Worm (Caenorhabditis elegans) whole organism, midembryonic: ENCODE results near the gene mcm-2.

Experiments used
- T22C8.4 ChIP-seq: fragments of 200-800 bp; sonication (Bioruptor generic); IDR thresholded peaks from 2 replicates; pipeline ENCODE4 v1.3.6; 2022; ENCODE audit warnings: missing genetic modification characterization, missing compliant biosample characterization
- cog-1 ChIP-seq: sonication (generic microtip); optimal IDR thresholded peaks from 2 replicates; lab custom pipeline; 2016; ENCODE audit warnings: missing genetic modification characterization, missing compliant biosample characterization
- flt-1 ChIP-seq: fragments of 200-800 bp; sonication (Bioruptor generic); IDR thresholded peaks from 2 replicates; pipeline ENCODE4 v1.3.6; 2022; ENCODE audit warnings: missing genetic modification characterization, missing compliant biosample characterization
- klf-2 ChIP-seq: fragments of 200-800 bp; sonication (Bioruptor generic); conservative IDR thresholded peaks from 2 replicates; pipeline ENCODE4 v1.3.6; 2022; ENCODE audit warnings: missing genetic modification reagents, missing genetic modification characterization, missing compliant biosample characterization
- med-1 ChIP-seq: sonication (generic microtip); optimal IDR thresholded peaks from 2 replicates; lab custom pipeline; 2017; ENCODE audit warnings: missing genetic modification characterization, mild to moderate bottlenecking, missing compliant biosample characterization, antibody characterized with exemption, missing genetic modification reagents; ENCODE audit not compliant: insufficient read depth
- ref-1 ChIP-seq: fragments of 200-800 bp; sonication (Bioruptor generic); conservative IDR thresholded peaks from 2 replicates; pipeline ENCODE4 v1.3.6; 2022; ENCODE audit warnings: missing genetic modification reagents, missing genetic modification characterization, missing compliant biosample characterization
- tab-1 ChIP-seq: fragments of 200-800 bp; sonication (Bioruptor generic); IDR thresholded peaks from 2 replicates; pipeline ENCODE4 v1.3.6; 2022; ENCODE audit warnings: missing genetic modification characterization, missing compliant biosample characterization
- ztf-23 ChIP-seq: fragments of 200-800 bp; sonication (Bioruptor generic); IDR thresholded peaks from 2 replicates; pipeline ENCODE4 v1.3.6; 2022; ENCODE audit warnings: missing genetic modification reagents, missing genetic modification characterization, missing compliant biosample characterization
- ztf-29 ChIP-seq: fragments of 200-800 bp; sonication (Bioruptor generic); IDR thresholded peaks from 2 replicates; pipeline ENCODE4 v1.3.6; 2022; ENCODE audit warnings: missing genetic modification reagents, missing genetic modification characterization, missing compliant biosample characterization

The mcm-2 gene

ce11 chrII:11954811-11955210 lies 51.6 kb downstream of the mcm-2 start:
- peak; percentile 21; the same call in 1 of the 2 replicates for TF ChIP-seq ztf-29 (GFP tag; lab: Robert Waterston, UW)
- no peak for TF ChIP-seq klf-2 (GFP tag; lab: Robert Waterston, UW)

- TF ChIP-seq flt-1 (GFP tag; lab: Robert Waterston, UW), result no peak
- TF ChIP-seq med-1 (GFP tag; lab: Kevin White, UChicago), result no peak
- no peak for TF ChIP-seq ref-1 (GFP tag; lab: Robert Waterston, UW)
- TF ChIP-seq ztf-23 (GFP tag; lab: Robert Waterston, UW), result no peak
- no peak for TF ChIP-seq tab-1 (GFP tag; lab: Robert Waterston, UW)
- no peak for TF ChIP-seq ztf-29 (GFP tag; lab: Robert Waterston, UW)
- no peak for TF ChIP-seq klf-2 (GFP tag; lab: Robert Waterston, UW)
- TF ChIP-seq T22C8.4, result no peak
- TF ChIP-seq cog-1, result no peak
Measured at ce11 chrII:11954208-11954607, 52.2 kb downstream of the mcm-2 start, which contains the start of gene W03C9.6. W03C9.6 (plus strand) TSS chrII:11954508.

- no peak for TF ChIP-seq ref-1 (GFP tag; lab: Robert Waterston, UW)
- TF ChIP-seq cog-1, result no peak
- no peak for TF ChIP-seq ztf-23 (GFP tag; lab: Robert Waterston, UW)
- no peak for TF ChIP-seq ztf-29 (GFP tag; lab: Robert Waterston, UW)
- no peak for TF ChIP-seq med-1 (GFP tag; lab: Kevin White, UChicago)
- TF ChIP-seq T22C8.4, result no peak
- TF ChIP-seq klf-2 (GFP tag; lab: Robert Waterston, UW), result no peak
- TF ChIP-seq tab-1 (GFP tag; lab: Robert Waterston, UW), result no peak
- no peak for TF ChIP-seq flt-1 (GFP tag; lab: Robert Waterston, UW)
Measured at ce11 chrII:11952963-11953362, 53.5 kb downstream of the mcm-2 start.
